Worm (Caenorhabditis elegans) whole organism, L4 larva: ENCODE measurements around the gene sec-23.

Source experiments
- F10B5.3 ChIP-seq: sonication (generic microtip); optimal IDR thresholded peaks from 2 replicates; lab custom pipeline; 2016; ENCODE audit warnings: mild to moderate bottlenecking, missing genetic modification characterization, missing compliant biosample characterization
- T26A8.4 ChIP-seq: fragments of 200-800 bp; sonication (Bioruptor generic); IDR thresholded peaks from 2 replicates; pipeline ENCODE4 v1.3.6; 2022; ENCODE audit warnings: missing genetic modification characterization, missing compliant biosample characterization
- ama-1 ChIP-seq: fragments of 150-350 bp; optimal IDR thresholded peaks from 2 replicates; lab custom pipeline; 2014; ENCODE audit warnings: inconsistent platforms, mixed read lengths
- ceh-28 ChIP-seq: fragments of 150-350 bp; optimal IDR thresholded peaks from 2 replicates; lab custom pipeline; 2014; ENCODE audit warnings: missing biosample characterization, missing genetic modification reagents, missing genetic modification characterization
- ceh-32 ChIP-seq: sonication (generic microtip); optimal IDR thresholded peaks from 2 replicates; lab custom pipeline; 2016; ENCODE audit warnings: mild to moderate bottlenecking, missing genetic modification characterization, missing compliant biosample characterization; ENCODE audit not compliant: poor library complexity
- ceh-62 ChIP-seq: sonication (generic microtip); optimal IDR thresholded peaks from 2 replicates; lab custom pipeline; 2017; ENCODE audit warnings: missing biosample characterization, missing genetic modification characterization
- dmd-6 ChIP-seq: fragments of 200-800 bp; sonication (Bioruptor generic); IDR thresholded peaks from 2 replicates; pipeline ENCODE4 v1.3.6; 2022; ENCODE audit warnings: missing genetic modification reagents, missing genetic modification characterization, missing compliant biosample characterization
- lsy-2 ChIP-seq, 2 experiments: fragments of 150-350 bp in 1 of 2; sonication (generic microtip) in 1 of 2; optimal IDR thresholded peaks; 2 replicates each; lab custom pipeline; 2014 to 2017; ENCODE audit warnings: missing biosample characterization in 2 of 2, missing genetic modification characterization in 2 of 2
- madf-9 ChIP-seq: fragments of 200-800 bp; sonication (Bioruptor generic); conservative IDR thresholded peaks from 2 replicates; pipeline ENCODE4 v1.3.6; 2022; ENCODE audit warnings: missing genetic modification reagents, missing genetic modification characterization, missing compliant biosample characterization
- nhr-42 ChIP-seq: fragments of 200-800 bp; sonication (Bioruptor generic); IDR thresholded peaks from 2 replicates; pipeline ENCODE4 v1.3.6; 2022; ENCODE audit warnings: missing genetic modification characterization, missing compliant biosample characterization
- pha-4 ChIP-seq, 2 experiments: fragments of 150-350 bp in 1 of 2; fragments of 200-800 bp in 1 of 2; sonication (Bioruptor generic) in 1 of 2; IDR thresholded peaks in 1 of 2; optimal IDR thresholded peaks in 1 of 2; 2 replicates each; pipeline versions ENCODE4 v1.3.6 to Lab custom; 2014 to 2022; ENCODE audit warnings: missing genetic modification characterization in 2 of 2, missing genetic modification reagents in 2 of 2, missing biosample characterization in 1 of 2, missing compliant biosample characterization in 1 of 2
- snpc-4 ChIP-seq: fragments of 150-350 bp; optimal IDR thresholded peaks from 2 replicates; lab custom pipeline; 2014; ENCODE audit warnings: missing biosample characterization, missing genetic modification characterization
- zfp-3 ChIP-seq: fragments of 200-800 bp; sonication (Bioruptor generic); conservative IDR thresholded peaks from 2 replicates; pipeline ENCODE4 v1.3.6; 2022; ENCODE audit warnings: missing genetic modification reagents, missing genetic modification characterization, missing compliant biosample characterization

- TF ChIP-seq lsy-2 (tag; optimal IDR thresholded peaks at IDR 0.05; lab: Kevin White, UChicago) (no peak), F10B5.3 (tag; lab: Kevin White, UChicago) (no peak), zfp-3 (no peak), nhr-42 (GFP tag; lab: Robert Waterston, UW) (no peak), T26A8.4 (GFP tag; lab: Robert Waterston, UW) (no peak), dmd-6 (no peak), pha-4 (GFP tag; IDR thresholded peaks at IDR 0.05; lab: Robert Waterston, UW) (no peak), pha-4 (tag; optimal IDR thresholded peaks at IDR 0.05; lab: Kevin White, UChicago) (no peak), snpc-4 (tag; lab: Kevin White, UChicago) (no peak), ceh-28 (tag; lab: Kevin White, UChicago) (no peak), ceh-32 (tag; lab: Kevin White, UChicago) (no peak), ama-1 (lab: Kevin White, UChicago) (no peak), madf-9 (GFP tag; lab: Robert Waterston, UW) (no peak), ceh-62 (tag; lab: Kevin White, UChicago) (no peak)
Measured at ce11 chrV:20064076-20064475, 27.0 kb upstream of the sec-23 start, which contains the start of gene ttx-1.
